Fruit fly (Drosophila melanogaster): ENCODE measurements around the gene Liprin-alpha.

DNA sequence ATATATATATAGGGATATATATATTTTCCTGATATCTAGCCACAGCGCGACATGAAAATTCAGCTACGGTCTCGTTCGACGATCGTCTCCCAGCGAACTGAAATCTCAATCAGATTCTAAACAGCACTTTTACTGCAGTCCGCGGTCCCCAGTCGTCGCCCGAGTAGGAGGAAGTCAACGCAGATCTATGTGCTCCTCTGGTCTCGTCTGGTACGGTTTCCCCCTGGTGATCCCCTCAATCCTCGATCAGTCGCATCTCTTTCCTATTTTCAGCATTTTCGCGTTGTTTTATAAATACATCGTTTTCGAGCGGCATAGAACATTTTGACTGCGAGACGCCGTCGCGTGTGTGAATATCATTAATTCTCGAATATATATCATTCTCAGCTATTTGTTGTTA lies 49.0 kb downstream of the Liprin-alpha start, which contains the start of gene LUBEL:
- TF ChIP-seq psq (optimal IDR thresholded peaks at IDR 0.05) (no peak), Myc (optimal IDR thresholded peaks at IDR 0.05) (no peak)

Data from Kc167 (cell line).